Worm (Caenorhabditis elegans) whole organism, mixed stage, embryonic: Measurements from ENCODE around the gene Y116F11A.6.

Source experiments
- blmp-1 ChIP-seq: fragments of 150-350 bp; optimal IDR thresholded peaks from 2 replicates; lab custom pipeline; 2014; ENCODE audit warnings: missing biosample characterization, missing genetic modification characterization
- ces-1 ChIP-seq: fragments of 150-350 bp; optimal IDR thresholded peaks from 2 replicates; lab custom pipeline; 2014; ENCODE audit warnings: missing biosample characterization, missing genetic modification reagents, missing genetic modification characterization
- cnd-1 ChIP-seq: fragments of 200-800 bp; sonication (Bioruptor generic); optimal IDR thresholded peaks from 2 replicates; lab custom pipeline; 2018; ENCODE audit warnings: mild to moderate bottlenecking, missing genetic modification characterization, missing compliant biosample characterization
- lsy-2 ChIP-seq: fragments of 150-350 bp; optimal IDR thresholded peaks from 2 replicates; lab custom pipeline; 2014; ENCODE audit warnings: missing biosample characterization, missing genetic modification characterization
- mep-1 ChIP-seq: fragments of 150-350 bp; optimal IDR thresholded peaks from 2 replicates; lab custom pipeline; 2017; ENCODE audit warnings: missing biosample characterization, missing genetic modification reagents, missing genetic modification characterization, inconsistent platforms
- nhr-12 ChIP-seq: fragments of 150-350 bp; optimal IDR thresholded peaks from 2 replicates; lab custom pipeline; 2014; ENCODE audit warnings: missing biosample characterization, missing genetic modification characterization
- nhr-237 ChIP-seq: fragments of 150-350 bp; optimal IDR thresholded peaks from 2 replicates; lab custom pipeline; 2014; ENCODE audit warnings: missing biosample characterization, missing genetic modification characterization
- pha-4 ChIP-seq: fragments of 150-350 bp; optimal IDR thresholded peaks from 2 replicates; lab custom pipeline; 2018; ENCODE audit warnings: missing biosample characterization, missing genetic modification reagents, missing genetic modification characterization
- snpc-4 ChIP-seq: fragments of 150-350 bp; optimal IDR thresholded peaks from 2 replicates; lab custom pipeline; 2014; ENCODE audit warnings: missing biosample characterization, missing genetic modification characterization
- unc-62 ChIP-seq: fragments of 150-350 bp; optimal IDR thresholded peaks from 2 replicates; lab custom pipeline; 2014; ENCODE audit warnings: missing biosample characterization, missing genetic modification reagents, missing genetic modification characterization

ce11 chrV:19741034-19741433, 21.7 kb downstream of the Y116F11A.6 start, which contains the start of gene W04E12.2:
- TF ChIP-seq snpc-4 = no peak
- TF ChIP-seq blmp-1 (tag; lab: Kevin White, UChicago) = no peak
- TF ChIP-seq pha-4 (tag; lab: Kevin White, UChicago) = no peak
- no peak for TF ChIP-seq nhr-237 (tag; lab: Kevin White, UChicago)
- TF ChIP-seq cnd-1 (tag; lab: Kevin White, UChicago) = no peak
- TF ChIP-seq ces-1 (GFP tag; lab: Kevin White, UChicago) = no peak
- no peak for TF ChIP-seq lsy-2 (tag; lab: Kevin White, UChicago)
- TF ChIP-seq nhr-12 (tag; lab: Kevin White, UChicago) = no peak
- TF ChIP-seq unc-62 = no peak
- TF ChIP-seq mep-1 (tag; lab: Kevin White, UChicago) = no peak
